Worm (Caenorhabditis elegans): ENCODE data around the gene B0361.14.

The B0361.14 gene

DNA sequence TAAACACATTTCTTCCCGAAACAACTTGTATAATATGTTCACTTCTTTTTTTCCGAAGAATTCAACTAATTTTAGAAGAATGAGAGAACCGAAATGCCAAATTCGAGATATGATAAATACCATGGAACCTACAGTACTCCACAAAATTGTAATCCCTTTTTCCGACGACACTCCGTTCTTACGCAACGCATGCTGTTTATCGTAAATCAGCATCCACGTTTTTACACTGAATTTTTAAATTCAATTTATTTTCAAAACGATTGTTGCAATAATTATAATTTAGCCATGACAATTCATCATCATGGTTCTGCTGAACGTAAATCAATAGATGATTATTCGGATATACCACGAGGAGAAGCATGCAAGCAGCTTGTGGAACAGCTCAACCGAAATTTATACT lies 18.2 kb downstream of the B0361.14 start, which contains the start of gene B0361.3:
Gene B0361.3, plus strand, starts transcription at position 284 of the 400 bp plus-strand sequence.
- no peak for TF ChIP-seq unc-62 (GFP tag; optimal IDR thresholded peaks at IDR 0.05)

DNA sequence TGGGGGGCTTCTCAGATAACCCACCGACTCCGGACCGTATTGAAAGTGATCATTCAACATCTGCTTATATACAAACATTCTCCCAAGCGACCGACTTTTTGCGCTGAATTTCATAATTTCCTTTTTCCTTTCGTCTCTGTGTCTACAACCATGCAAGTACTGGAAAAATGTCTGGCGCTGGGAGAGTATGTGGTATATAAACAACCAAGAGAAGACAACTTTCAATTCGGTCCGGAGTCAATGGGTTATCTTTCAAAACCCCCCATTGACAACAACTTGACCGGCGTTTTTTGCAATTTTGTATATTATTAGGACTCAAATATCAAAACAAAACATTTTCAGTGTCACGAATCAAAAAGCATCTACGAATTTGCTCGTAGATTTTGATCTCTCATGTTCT lies 20.8 kb downstream of the B0361.14 start:
- TF ChIP-seq unc-62 (GFP tag; optimal IDR thresholded peaks at IDR 0.05): no peak

DNA sequence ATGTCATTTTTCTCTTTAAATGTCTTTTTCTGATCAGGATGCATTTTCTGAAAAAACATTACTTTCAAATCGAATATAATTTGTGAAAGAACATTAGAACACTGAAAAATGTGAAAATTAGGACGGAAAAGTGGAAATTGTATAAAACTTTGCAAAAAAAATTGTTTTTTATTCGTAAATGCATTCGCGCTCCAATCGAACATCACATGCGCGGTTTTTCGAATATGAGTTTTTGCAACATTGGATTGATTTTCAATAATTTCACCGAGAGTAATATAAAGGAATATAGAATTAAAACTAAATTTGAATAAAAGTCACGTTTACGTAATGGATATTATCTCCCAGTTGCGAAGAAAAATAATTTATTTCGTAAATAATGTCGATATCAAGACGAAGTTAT lies 22.1 kb downstream of the B0361.14 start, which contains the start of the genes spot-1 and B0361.11:
Gene spot-1, minus strand, starts transcription at position 47 of the 400 bp plus-strand sequence.
Gene B0361.11, plus strand, starts transcription at position 372 of the 400 bp plus-strand sequence.
- TF ChIP-seq unc-62 (GFP tag; optimal IDR thresholded peaks at IDR 0.05): no peak

DNA sequence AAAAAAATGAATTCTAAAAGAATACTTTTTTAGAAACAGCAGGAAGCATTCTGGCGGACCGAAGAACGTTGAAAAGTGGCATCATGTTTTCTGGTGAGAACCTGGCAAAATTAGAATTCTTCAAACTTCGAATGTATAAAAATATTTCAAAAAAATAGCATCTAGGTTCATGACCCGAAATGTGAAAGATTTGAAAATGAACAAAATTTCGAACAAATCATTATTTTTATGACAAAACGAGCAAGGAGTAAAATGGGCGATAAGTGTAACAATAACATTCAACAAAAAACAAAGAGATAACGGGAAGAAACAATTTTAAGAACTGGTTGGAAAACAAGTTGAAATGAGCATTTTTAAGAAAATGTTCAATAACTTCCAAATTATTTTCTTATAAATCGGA lies 24.0 kb downstream of the B0361.14 start, which contains the start of gene psd-1:
Gene psd-1, minus strand, starts transcription at position 101 of the 400 bp plus-strand sequence.
- TF ChIP-seq unc-62 (GFP tag; optimal IDR thresholded peaks at IDR 0.05): no peak

DNA sequence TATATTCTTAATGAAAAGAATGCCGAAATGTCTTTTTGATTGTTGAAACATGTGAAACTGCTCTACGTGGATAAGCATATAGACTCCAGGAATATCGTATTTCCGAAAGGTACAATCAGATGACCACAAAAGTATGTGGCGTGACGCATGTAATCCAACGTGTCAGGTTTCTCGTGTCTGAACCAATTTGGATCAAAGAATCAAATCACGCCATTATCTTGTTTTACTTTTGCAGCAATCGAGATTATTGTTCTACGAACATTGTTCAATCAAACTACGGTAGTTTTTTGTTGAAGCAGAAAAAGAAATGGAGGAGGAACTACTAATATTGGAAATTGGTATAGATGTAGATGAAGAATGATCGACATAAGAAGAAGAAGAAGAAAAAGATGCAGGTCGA lies 25.6 kb downstream of the B0361.14 start:
- no peak for TF ChIP-seq unc-62 (GFP tag; optimal IDR thresholded peaks at IDR 0.05)

DNA sequence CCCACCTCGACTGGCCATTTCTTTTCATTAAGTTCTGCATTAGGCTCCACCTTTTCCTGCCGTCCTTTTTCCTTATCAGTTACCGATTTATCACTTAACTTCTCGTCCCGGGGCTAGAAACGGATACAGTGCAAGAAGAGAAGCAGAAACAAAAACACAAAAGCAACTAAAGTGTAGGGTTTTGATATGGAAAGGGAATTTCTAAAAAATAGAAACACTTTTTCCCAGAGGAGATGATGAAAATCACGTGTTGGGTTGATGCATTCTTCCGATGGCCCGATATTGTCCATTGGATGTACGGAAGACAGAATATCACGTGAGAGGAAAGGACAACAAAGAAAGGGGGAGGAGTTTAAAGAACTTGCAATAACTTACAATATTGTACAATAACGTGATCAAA lies 26.5 kb downstream of the B0361.14 start:
- TF ChIP-seq unc-62 (GFP tag; optimal IDR thresholded peaks at IDR 0.05): no peak

DNA sequence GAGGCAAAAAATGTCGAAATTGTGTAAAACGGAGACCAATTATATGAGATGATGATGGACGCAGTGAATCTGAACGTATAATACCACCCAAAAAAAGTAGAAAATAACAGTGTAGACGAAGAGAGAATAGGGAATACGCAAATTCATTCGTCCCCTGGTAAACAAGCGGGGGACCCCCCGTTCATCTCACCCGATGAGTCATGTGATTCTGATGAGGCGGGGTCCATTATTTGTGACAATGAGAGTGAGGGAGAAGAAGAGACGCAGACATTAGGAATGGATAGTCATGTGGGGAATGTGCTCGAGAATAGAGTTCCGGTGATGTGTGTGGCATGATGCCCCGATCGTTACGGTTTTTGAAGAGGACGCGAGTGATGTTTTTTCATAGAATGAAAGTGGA lies 27.2 kb downstream of the B0361.14 start:
- TF ChIP-seq unc-62 (GFP tag; optimal IDR thresholded peaks at IDR 0.05): no peak

DNA sequence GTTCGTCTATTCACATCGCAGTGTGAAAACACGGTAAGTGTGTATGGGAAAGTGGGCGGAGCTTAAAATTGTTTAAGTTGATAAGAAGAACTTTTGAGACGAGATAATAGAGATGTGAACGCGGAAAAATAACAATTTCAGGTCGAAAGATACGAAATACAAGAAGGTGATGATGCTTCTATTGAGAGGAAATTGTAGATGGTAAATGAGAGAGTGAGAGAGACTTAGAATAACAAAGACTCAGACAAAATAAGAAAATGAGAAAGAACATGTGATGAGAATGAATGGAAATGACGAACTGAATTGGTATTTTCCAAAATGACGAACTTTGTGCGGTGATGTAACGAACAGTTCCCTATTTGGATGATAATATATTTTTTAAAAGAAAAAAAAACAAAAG lies 28.2 kb downstream of the B0361.14 start:
- no peak for TF ChIP-seq unc-62 (GFP tag; optimal IDR thresholded peaks at IDR 0.05)

DNA sequence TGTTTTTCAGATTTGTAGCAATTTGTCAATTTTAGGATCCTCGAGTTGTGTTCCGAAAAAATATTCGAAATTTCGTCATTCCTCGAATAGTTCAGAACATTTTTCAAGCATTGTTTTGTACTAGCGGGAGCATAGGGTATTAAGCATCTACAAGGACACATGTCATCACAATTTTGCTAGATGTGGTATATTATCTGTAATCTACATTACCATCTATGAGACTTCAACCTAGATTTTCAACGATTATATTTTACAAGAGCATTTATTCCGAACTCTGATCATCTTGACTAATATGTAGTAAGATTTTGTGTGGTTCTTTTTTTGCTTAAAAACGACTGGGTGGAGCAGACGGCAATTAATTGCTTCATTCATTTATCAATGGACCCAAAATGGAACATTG lies 36.3 kb downstream of the B0361.14 start:
- no peak for TF ChIP-seq unc-62 (GFP tag; optimal IDR thresholded peaks at IDR 0.05)

DNA sequence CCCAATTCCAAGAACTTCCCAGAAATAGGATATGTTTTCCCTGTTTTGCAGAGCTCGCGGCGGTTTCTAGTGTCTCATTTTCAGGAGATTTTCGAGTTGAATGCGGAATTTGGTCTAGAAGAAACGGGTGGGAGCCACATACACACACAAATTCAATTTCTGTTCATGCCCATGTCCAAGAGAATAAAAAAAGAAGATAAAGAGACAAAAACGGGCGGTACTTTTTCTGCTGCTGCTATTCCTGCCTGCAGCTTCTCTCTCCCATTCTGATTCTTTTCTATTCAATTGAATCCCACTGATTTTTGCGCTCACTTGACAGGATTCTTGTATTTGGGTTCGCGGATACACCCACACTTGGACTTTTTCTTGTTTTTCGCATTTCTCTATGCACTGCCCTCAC lies 36.7 kb downstream of the B0361.14 start:
- no peak for TF ChIP-seq unc-62 (GFP tag; optimal IDR thresholded peaks at IDR 0.05)

DNA sequence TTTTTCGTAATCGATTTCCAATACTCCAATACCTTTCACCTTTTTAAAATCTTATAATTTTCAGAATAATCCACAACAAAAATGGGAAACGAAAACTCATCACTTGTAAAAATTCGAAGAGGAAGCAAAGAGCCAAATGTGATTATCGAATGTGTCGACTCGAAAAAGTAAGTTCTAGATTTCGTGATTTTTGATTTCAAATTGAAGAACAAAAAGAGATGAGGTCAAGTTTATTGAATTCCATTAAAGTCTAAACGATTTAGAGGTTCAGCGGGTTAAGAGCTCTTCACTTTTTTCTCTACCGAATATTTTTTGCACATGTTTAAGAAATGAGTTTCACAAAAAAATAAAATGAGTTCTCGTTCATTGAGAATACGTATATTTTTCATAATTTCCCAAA lies 40.4 kb downstream of the B0361.14 start, which contains the start of gene B0361.4:
Gene B0361.4, plus strand, starts transcription at position 61 of the 400 bp plus-strand sequence.
- no peak for TF ChIP-seq unc-62 (GFP tag; optimal IDR thresholded peaks at IDR 0.05)

DNA sequence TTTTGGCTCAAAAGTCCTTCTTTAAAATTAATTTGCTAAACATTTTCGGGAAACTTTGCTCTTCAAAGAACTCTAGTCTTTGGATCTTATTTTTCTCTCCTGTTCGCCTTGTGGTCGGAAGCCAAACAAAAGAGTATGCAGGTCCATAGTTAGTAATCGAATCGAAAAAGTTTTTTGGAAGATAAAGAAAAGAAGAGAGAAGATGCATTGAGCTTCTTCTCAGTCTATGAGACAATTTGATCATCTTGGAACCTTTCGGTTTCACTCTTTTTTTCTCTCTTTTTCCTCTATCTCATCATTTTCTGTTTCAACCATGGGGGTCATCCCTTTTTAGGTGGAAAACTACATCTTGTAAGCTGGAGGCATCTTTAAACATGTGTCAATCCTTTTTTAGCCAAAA lies 45.7 kb downstream of the B0361.14 start:
- TF ChIP-seq unc-62 (GFP tag; optimal IDR thresholded peaks at IDR 0.05): no peak

Measured in whole organism, dauer.